Worm (Caenorhabditis elegans) whole organism, L1 larva: ENCODE data around the gene F44E7.5.

Source experiments
- C16A3.4 ChIP-seq: fragments of 150-350 bp; optimal IDR thresholded peaks from 2 replicates; lab custom pipeline; 2014; ENCODE audit warnings: missing biosample characterization, missing genetic modification characterization
- ama-1 ChIP-seq: fragments of 150-350 bp; optimal IDR thresholded peaks from 2 replicates; lab custom pipeline; 2014
- blmp-1 ChIP-seq: fragments of 150-350 bp; optimal IDR thresholded peaks from 2 replicates; lab custom pipeline; 2014; ENCODE audit warnings: missing biosample characterization, missing genetic modification characterization
- ceh-8 ChIP-seq: fragments of 200-800 bp; sonication (Bioruptor generic); optimal IDR thresholded peaks from 2 replicates; lab custom pipeline; 2018; ENCODE audit warnings: mild to moderate bottlenecking, missing genetic modification characterization, moderate library complexity, missing compliant biosample characterization
- ceh-82 ChIP-seq, 3 experiments: fragments of 150-350 bp in 1 of 3; sonication (generic microtip) in 2 of 3; optimal IDR thresholded peaks; 2 replicates each; lab custom pipeline; 2014 to 2017; ENCODE audit warnings: missing biosample characterization in 3 of 3, missing genetic modification characterization in 3 of 3
- ceh-88 ChIP-seq: fragments of 200-800 bp; sonication (Bioruptor generic); IDR thresholded peaks from 2 replicates; pipeline ENCODE4 v1.3.6; 2022; ENCODE audit warnings: missing genetic modification characterization, missing compliant biosample characterization
- dpl-1 ChIP-seq, 3 experiments: fragments of 150-350 bp in 2 of 3; sonication (generic microtip) in 1 of 3; optimal IDR thresholded peaks; 2 replicates each; lab custom pipeline; 2014 to 2017; ENCODE audit warnings: missing biosample characterization in 3 of 3, missing genetic modification characterization in 3 of 3, missing genetic modification reagents in 3 of 3
- dsc-1 ChIP-seq: sonication (generic microtip); optimal IDR thresholded peaks from 2 replicates; lab custom pipeline; 2016; ENCODE audit warnings: mild to moderate bottlenecking, missing genetic modification characterization, missing compliant biosample characterization
- efl-1 ChIP-seq, 4 experiments: fragments of 150-350 bp; optimal IDR thresholded peaks in 3 of 4; peaks in 1 of 4; 1 replicate in 1 of 4; 2 replicates in 3 of 4; lab custom pipeline; 2014; ENCODE audit warnings: missing biosample characterization in 2 of 4, missing genetic modification characterization in 2 of 4, missing genetic modification reagents in 2 of 4
- efl-3 ChIP-seq: fragments of 200-800 bp; sonication (Bioruptor generic); optimal IDR thresholded peaks from 2 replicates; lab custom pipeline; 2018; ENCODE audit warnings: mild to moderate bottlenecking, missing genetic modification characterization, missing compliant biosample characterization
- fkh-4 ChIP-seq: sonication (generic microtip); optimal IDR thresholded peaks from 2 replicates; lab custom pipeline; 2016; ENCODE audit warnings: missing compliant biosample characterization, missing genetic modification characterization, borderline replicate concordance
- fkh-8 ChIP-seq: sonication (generic microtip); optimal IDR thresholded peaks from 2 replicates; lab custom pipeline; 2016; ENCODE audit warnings: mild to moderate bottlenecking, missing genetic modification characterization, missing compliant biosample characterization
- grh-1 ChIP-seq: fragments of 200-800 bp; sonication (Bioruptor generic); IDR thresholded peaks from 2 replicates; pipeline ENCODE4 v1.3.6; 2022; ENCODE audit warnings: missing genetic modification reagents, missing genetic modification characterization, missing compliant biosample characterization
- isw-1 ChIP-seq: fragments of 200-800 bp; sonication (Bioruptor generic); IDR thresholded peaks from 2 replicates; pipeline ENCODE4 v1.3.6; 2022; ENCODE audit warnings: missing genetic modification characterization, missing compliant biosample characterization
- jun-1 ChIP-seq: fragments of 150-350 bp; optimal IDR thresholded peaks from 2 replicates; lab custom pipeline; 2014; ENCODE audit warnings: missing biosample characterization, missing genetic modification reagents, missing genetic modification characterization
- lin-13 ChIP-seq: fragments of 150-350 bp; optimal IDR thresholded peaks from 2 replicates; lab custom pipeline; 2014; ENCODE audit warnings: missing biosample characterization, missing genetic modification reagents, missing genetic modification characterization
- lin-14 ChIP-seq: fragments of 200-800 bp; sonication (Bioruptor generic); optimal IDR thresholded peaks from 2 replicates; lab custom pipeline; 2018; ENCODE audit warnings: mild to moderate bottlenecking, missing genetic modification characterization, moderate library complexity, missing compliant biosample characterization
- lin-15B ChIP-seq: fragments of 150-350 bp; sonication (generic microtip); optimal IDR thresholded peaks from 3 replicates; lab custom pipeline; 2014; ENCODE audit warnings: missing biosample characterization, missing genetic modification characterization
- lin-35 ChIP-seq, 2 experiments: fragments of 150-350 bp; optimal IDR thresholded peaks; 2 replicates each; lab custom pipeline; 2014; ENCODE audit warnings: missing biosample characterization in 2 of 2, missing genetic modification characterization in 2 of 2, missing genetic modification reagents in 2 of 2
- lsy-2 ChIP-seq, 2 experiments: fragments of 150-350 bp; optimal IDR thresholded peaks; 2 replicates each; lab custom pipeline; 2014; ENCODE audit warnings: missing biosample characterization in 2 of 2, missing genetic modification characterization in 2 of 2
- mab-9 ChIP-seq: fragments of 200-800 bp; sonication (Bioruptor generic); IDR thresholded peaks from 2 replicates; pipeline ENCODE4 v1.3.6; 2022; ENCODE audit warnings: missing genetic modification reagents, missing genetic modification characterization, missing compliant biosample characterization
- mdl-1 ChIP-seq, 2 experiments: fragments of 150-350 bp; optimal IDR thresholded peaks; 2 replicates each; lab custom pipeline; 2014 to 2017; ENCODE audit warnings: missing biosample characterization in 2 of 2, missing genetic modification characterization in 2 of 2, inconsistent platforms in 1 of 2
- mep-1 ChIP-seq: fragments of 150-350 bp; optimal IDR thresholded peaks from 2 replicates; lab custom pipeline; 2014; ENCODE audit warnings: missing biosample characterization, missing genetic modification characterization
- nhr-19 ChIP-seq: fragments of 200-800 bp; sonication (Bioruptor generic); conservative IDR thresholded peaks from 2 replicates; pipeline ENCODE4 v1.3.6; 2022; ENCODE audit warnings: missing genetic modification characterization, missing compliant biosample characterization
- nhr-20 ChIP-seq: sonication (generic microtip); optimal IDR thresholded peaks from 2 replicates; lab custom pipeline; 2016; ENCODE audit warnings: mild to moderate bottlenecking, missing genetic modification characterization, missing compliant biosample characterization
- nhr-47 ChIP-seq: sonication (generic microtip); optimal IDR thresholded peaks from 2 replicates; lab custom pipeline; 2016; ENCODE audit warnings: mild to moderate bottlenecking, missing genetic modification characterization, moderate library complexity, missing compliant biosample characterization
- nhr-71 ChIP-seq: sonication (generic microtip); optimal IDR thresholded peaks from 2 replicates; lab custom pipeline; 2016; ENCODE audit warnings: mild to moderate bottlenecking, missing genetic modification characterization, moderate library complexity, missing compliant biosample characterization
- nhr-77 ChIP-seq: fragments of 150-350 bp; optimal IDR thresholded peaks from 2 replicates; lab custom pipeline; 2014; ENCODE audit warnings: missing biosample characterization, missing genetic modification characterization
- nhr-85 ChIP-seq: sonication (generic microtip); peaks from one replicate; lab custom pipeline; 2016; ENCODE audit warnings: missing genetic modification characterization, inconsistent platforms, missing compliant biosample characterization
- nhr-90 ChIP-seq: sonication (generic microtip); optimal IDR thresholded peaks from 2 replicates; lab custom pipeline; 2016; ENCODE audit warnings: mild to moderate bottlenecking, missing genetic modification characterization, missing compliant biosample characterization; ENCODE audit not compliant: poor library complexity
- rnt-1 ChIP-seq: sonication (generic microtip); optimal IDR thresholded peaks from 2 replicates; lab custom pipeline; 2016; ENCODE audit warnings: mild to moderate bottlenecking, missing genetic modification characterization, moderate library complexity, missing compliant biosample characterization
- skn-1 ChIP-seq: fragments of 150-350 bp; optimal IDR thresholded peaks from 2 replicates; lab custom pipeline; 2014; ENCODE audit warnings: missing biosample characterization, missing genetic modification characterization
- snu-23 ChIP-seq: sonication (generic microtip); optimal IDR thresholded peaks from 2 replicates; lab custom pipeline; 2016; ENCODE audit warnings: missing genetic modification characterization, missing compliant biosample characterization
- swsn-7 ChIP-seq: sonication (generic microtip); optimal IDR thresholded peaks from 2 replicates; lab custom pipeline; 2016; ENCODE audit warnings: missing genetic modification characterization, missing compliant biosample characterization
- tbx-2 ChIP-seq: sonication (generic microtip); optimal IDR thresholded peaks from 2 replicates; lab custom pipeline; 2016; ENCODE audit warnings: missing genetic modification characterization, missing compliant biosample characterization
- unc-98 ChIP-seq: fragments of 200-800 bp; sonication (Bioruptor generic); IDR thresholded peaks from 2 replicates; pipeline ENCODE4 v1.3.6; 2022; ENCODE audit warnings: missing genetic modification characterization, missing compliant biosample characterization
- xbp-1 ChIP-seq: sonication (generic microtip); optimal IDR thresholded peaks from 2 replicates; lab custom pipeline; 2016; ENCODE audit warnings: missing genetic modification characterization, missing compliant biosample characterization

Gene F44E7.5

DNA sequence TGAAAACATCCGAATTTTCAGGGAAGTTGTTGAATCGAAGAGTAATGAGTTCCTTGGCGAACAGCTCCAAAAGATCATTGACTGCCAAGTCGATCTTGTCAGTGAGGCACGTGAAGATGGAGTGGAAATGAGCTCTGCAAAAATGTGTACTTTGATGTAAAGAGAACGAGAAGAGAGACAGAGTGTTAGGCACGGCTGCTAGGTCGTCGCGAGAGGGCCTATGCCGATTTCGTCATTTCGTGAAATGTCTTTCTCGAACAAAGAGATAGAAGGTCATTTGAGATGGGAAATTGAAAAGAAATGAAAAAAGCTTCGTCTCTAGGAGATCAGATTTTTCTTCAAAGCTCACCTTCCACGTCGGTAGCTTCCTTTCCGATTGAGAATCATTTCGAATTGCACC lies 738 bp downstream of the F44E7.5 start (continued):
- peak; percentile 45 for TF ChIP-seq skn-1
- no peak for TF ChIP-seq xbp-1
- TF ChIP-seq nhr-85, result peak; percentile 48
- no peak for TF ChIP-seq fkh-4 (tag; lab: Kevin White, UChicago)
- peak; percentile 77 for TF ChIP-seq lin-14 (GFP tag; lab: Kevin White, UChicago)
- no peak for TF ChIP-seq efl-3 (GFP tag; lab: Kevin White, UChicago)
- TF ChIP-seq ceh-8 (GFP tag; lab: Kevin White, UChicago), result no peak
- no peak for TF ChIP-seq ama-1 (lab: Kevin White, UChicago)
- TF ChIP-seq nhr-77 (tag; lab: Kevin White, UChicago), result no peak

DNA sequence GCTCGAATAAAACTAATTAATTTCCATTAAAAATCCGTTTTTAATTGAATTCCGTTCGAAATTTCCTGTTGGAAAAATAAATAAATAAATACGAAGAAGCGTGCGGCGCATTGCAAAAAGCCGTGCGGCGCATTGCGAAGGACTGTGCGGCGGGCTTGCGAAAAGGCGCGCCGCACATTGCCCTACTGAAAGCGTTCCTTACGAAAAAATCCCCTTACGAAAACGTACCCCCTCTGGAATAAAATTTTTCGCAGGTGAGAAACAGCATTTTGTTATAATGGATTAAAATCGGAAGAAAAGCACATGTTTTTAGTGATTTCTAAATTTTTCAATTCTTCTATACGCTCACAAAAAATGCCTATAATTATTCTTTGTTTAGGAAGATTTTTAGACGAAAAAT lies 2.5 kb downstream of the F44E7.5 start:
- peak; percentile 70 for TF ChIP-seq nhr-19 (GFP tag; lab: Robert Waterston, UW)
- TF ChIP-seq isw-1, result peak; percentile 25; the same call in 1 of the 2 replicates
- TF ChIP-seq grh-1 (GFP tag; lab: Robert Waterston, UW), result peak; percentile 57
- TF ChIP-seq nhr-85, result peak; percentile 25

DNA sequence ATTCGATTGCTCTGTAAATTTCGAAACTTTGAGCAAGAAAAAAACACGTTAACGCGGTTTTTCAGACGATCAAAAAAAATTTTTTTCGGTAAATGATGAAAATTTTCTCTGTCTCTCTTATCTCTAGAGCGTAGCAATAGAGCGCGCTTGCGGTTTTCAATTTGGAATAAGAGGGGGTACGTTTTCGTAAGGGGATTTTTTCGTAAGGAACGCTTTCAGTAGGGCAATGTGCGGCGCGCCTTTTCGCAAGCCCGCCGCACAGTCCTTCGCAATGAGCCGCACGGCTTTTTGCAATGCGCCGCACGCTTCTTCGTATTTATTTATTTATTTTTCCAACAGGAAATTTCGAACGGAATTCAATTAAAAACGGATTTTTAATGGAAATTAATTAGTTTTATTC lies 3.8 kb downstream of the F44E7.5 start, which contains the start of gene F44E7.4:
Gene F44E7.4 (minus strand): TSS at position 13 of the 400 bp plus-strand sequence.
- TF ChIP-seq lsy-2 (tag; optimal IDR thresholded peaks at IDR 0.05; lab: Kevin White, UChicago), result peak; percentile 37 to 73
- TF ChIP-seq nhr-47 (tag; lab: Kevin White, UChicago), result peak; percentile 63
- TF ChIP-seq tbx-2 (tag; lab: Kevin White, UChicago), result peak; percentile 37
- TF ChIP-seq nhr-20 (tag; lab: Kevin White, UChicago), result peak; percentile 54
- peak; percentile 69 for TF ChIP-seq nhr-71 (tag; lab: Kevin White, UChicago)
- TF ChIP-seq fkh-8 (tag; lab: Kevin White, UChicago), result peak; percentile 27
- TF ChIP-seq ceh-88 (GFP tag; lab: Robert Waterston, UW), result peak; percentile 87
- TF ChIP-seq nhr-19 (GFP tag; lab: Robert Waterston, UW), result peak; percentile 96
- TF ChIP-seq mab-9 (GFP tag; lab: Robert Waterston, UW), result peak; percentile 84
- peak in 2 of 3 experiments; percentile 28 to 71 for TF ChIP-seq ceh-82 (tag; optimal IDR thresholded peaks at IDR 0.05; lab: Kevin White, UChicago)
- TF ChIP-seq lin-15B (tag; lab: Kevin White, UChicago), result peak; percentile 31
- TF ChIP-seq efl-1 (optimal IDR thresholded peaks at IDR 0.05; lab: Kevin White, UChicago), result peak; percentile 49 to 55
- peak in 1 of 2 experiments; percentile 44 for TF ChIP-seq efl-1 (GFP tag; optimal IDR thresholded peaks at IDR 0.05 in 1 of 2; lab: Kevin White, UChicago)
- peak; percentile 85 for TF ChIP-seq grh-1 (GFP tag; lab: Robert Waterston, UW)
- TF ChIP-seq rnt-1 (tag; lab: Kevin White, UChicago), result peak; percentile 61
- TF ChIP-seq C16A3.4 (tag; lab: Kevin White, UChicago), result peak; percentile 27
- TF ChIP-seq blmp-1, result peak; percentile 32
- TF ChIP-seq dsc-1 (tag; lab: Kevin White, UChicago), result peak; percentile 2
- TF ChIP-seq skn-1, result peak; percentile 65
- peak; percentile 91 for TF ChIP-seq isw-1
- TF ChIP-seq lin-35 (GFP tag; optimal IDR thresholded peaks at IDR 0.05; lab: Kevin White, UChicago), result peak; percentile 21 to 39
- TF ChIP-seq snu-23 (GFP tag; lab: Kevin White, UChicago), result peak; percentile 69
- peak in 2 of 3 experiments; percentile 31 to 44 for TF ChIP-seq dpl-1 (GFP tag; optimal IDR thresholded peaks at IDR 0.05; lab: Kevin White, UChicago)
- peak; percentile 6 for TF ChIP-seq jun-1
- peak; percentile 65 for TF ChIP-seq nhr-85
- TF ChIP-seq xbp-1, result peak; percentile 61
- TF ChIP-seq lin-13 (GFP tag; lab: Kevin White, UChicago), result peak; percentile 50
- peak; percentile 71 for TF ChIP-seq lin-14 (GFP tag; lab: Kevin White, UChicago)
- peak in 1 of 2 experiments; percentile 1 for TF ChIP-seq mdl-1 (tag; optimal IDR thresholded peaks at IDR 0.05; lab: Kevin White, UChicago)
- TF ChIP-seq mep-1, result peak; percentile 27
- peak; percentile 13 for TF ChIP-seq nhr-90 (tag; lab: Kevin White, UChicago)
- peak; percentile 49 for TF ChIP-seq swsn-7 (tag; lab: Kevin White, UChicago)
- 0 out of 2 replicates have a peak, but pooled peaks have one; percentile 25 for TF ChIP-seq unc-98
